Fruit fly (Drosophila melanogaster) whole organism, embryonic: ENCODE results near the gene Cep290.
A peak's percentile ranks its signal among the peaks of the same experiment; 100 is the strongest.

Source experiments
- Atf6 ChIP-seq: fragments of 200-800 bp; sonication (Bioruptor generic); IDR thresholded peaks from 2 replicates; pipeline ENCODE4 v1.3.6; 2022; ENCODE audit warnings: missing biosample characterization, missing genetic modification characterization
- B-H2 ChIP-seq: fragments of 200-800 bp; sonication (Bioruptor generic); optimal IDR thresholded peaks from 2 replicates; lab custom pipeline; 2018; ENCODE audit warnings: missing biosample characterization, mild to moderate bottlenecking, missing genetic modification characterization
- BtbVII ChIP-seq: fragments of 200-800 bp; sonication (Bioruptor generic); optimal IDR thresholded peaks from 3 replicates; lab custom pipeline; 2017; ENCODE audit warnings: missing biosample characterization, mild to moderate bottlenecking, missing genetic modification characterization
- C15 ChIP-seq: fragments of 200-800 bp; sonication (Bioruptor generic); IDR thresholded peaks from 3 replicates; pipeline ENCODE4 v1.3.6; 2022; ENCODE audit warnings: missing biosample characterization, missing genetic modification characterization
- CG10267 ChIP-seq: fragments of 200-800 bp; sonication (Bioruptor generic); optimal IDR thresholded peaks from 2 replicates; lab custom pipeline; 2018; ENCODE audit warnings: missing biosample characterization, mild to moderate bottlenecking, missing genetic modification characterization, moderate library complexity
- CG10565 ChIP-seq: fragments of 200-800 bp; sonication (Bioruptor generic); optimal IDR thresholded peaks from 3 replicates; lab custom pipeline; 2016; ENCODE audit warnings: missing biosample characterization, mild to moderate bottlenecking, missing genetic modification characterization
- CG13296 ChIP-seq: fragments of 200-800 bp; sonication (Bioruptor generic); optimal IDR thresholded peaks from 3 replicates; lab custom pipeline; 2018; ENCODE audit warnings: missing biosample characterization, mild to moderate bottlenecking, missing genetic modification characterization
- CG13894 ChIP-seq: fragments of 200-800 bp; sonication (Bioruptor generic); optimal IDR thresholded peaks from 3 replicates; lab custom pipeline; 2018; ENCODE audit warnings: missing biosample characterization, mild to moderate bottlenecking, missing genetic modification characterization, moderate library complexity
- CG15696 ChIP-seq: fragments of 200-800 bp; sonication (Bioruptor generic); optimal IDR thresholded peaks from 2 replicates; lab custom pipeline; 2019; ENCODE audit warnings: missing biosample characterization, mild to moderate bottlenecking, missing genetic modification characterization, moderate library complexity
- CG1603 ChIP-seq: fragments of 200-800 bp; sonication (Bioruptor generic); optimal IDR thresholded peaks from 2 replicates; lab custom pipeline; 2019; ENCODE audit warnings: missing biosample characterization, mild to moderate bottlenecking, missing genetic modification characterization, moderate library complexity
- CG17612 ChIP-seq: fragments of 200-800 bp; sonication (Bioruptor generic); IDR thresholded peaks from 2 replicates; pipeline ENCODE4 v1.3.6; 2022; ENCODE audit warnings: missing biosample characterization, missing genetic modification characterization
- CG2678 ChIP-seq: fragments of 200-800 bp; sonication (Bioruptor generic); optimal IDR thresholded peaks from 3 replicates; lab custom pipeline; 2019; ENCODE audit warnings: missing biosample characterization, mild to moderate bottlenecking, missing genetic modification characterization, moderate library complexity
- CG2889 ChIP-seq: fragments of 200-800 bp; sonication (Bioruptor generic); IDR thresholded peaks from 3 replicates; pipeline ENCODE4 v1.3.6; 2022; ENCODE audit warnings: missing biosample characterization, missing genetic modification characterization
- CG34224 ChIP-seq: fragments of 200-800 bp; sonication (Bioruptor generic); IDR thresholded peaks from 3 replicates; pipeline ENCODE4 v1.3.6; 2022; ENCODE audit warnings: missing biosample characterization, missing genetic modification characterization; ENCODE audit not compliant: partially characterized antibody
- CG3995 ChIP-seq: fragments of 200-800 bp; sonication (Bioruptor generic); optimal IDR thresholded peaks from 3 replicates; lab custom pipeline; 2016; ENCODE audit warnings: missing biosample characterization, missing genetic modification characterization
- CG4854 ChIP-seq: fragments of 200-800 bp; sonication (Bioruptor generic); optimal IDR thresholded peaks from 2 replicates; lab custom pipeline; 2016; ENCODE audit warnings: missing biosample characterization, missing genetic modification characterization, inconsistent platforms
- CG6175 ChIP-seq: fragments of 200-800 bp; sonication (Bioruptor generic); IDR thresholded peaks from 3 replicates; pipeline ENCODE4 v1.3.6; 2022; ENCODE audit warnings: missing biosample characterization, missing genetic modification characterization
- CG6272 ChIP-seq: fragments of 200-800 bp; sonication (Bioruptor generic); IDR thresholded peaks from 2 replicates; pipeline ENCODE4 v1.3.6; 2022; ENCODE audit warnings: missing biosample characterization, missing genetic modification characterization
- CG6689 ChIP-seq: fragments of 200-800 bp; sonication (Bioruptor generic); IDR thresholded peaks from 2 replicates; pipeline ENCODE4 v1.3.6; 2022; ENCODE audit warnings: missing biosample characterization, missing genetic modification characterization
- CG7839 ChIP-seq: fragments of 200-800 bp; sonication (Bioruptor generic); optimal IDR thresholded peaks from 3 replicates; lab custom pipeline; 2018; ENCODE audit warnings: missing biosample characterization, mild to moderate bottlenecking, missing genetic modification characterization, moderate library complexity
- D ChIP-seq, 2 experiments: fragments of 200-800 bp in 1 of 2; fragments of >200 bp in 1 of 2; sonication (Bioruptor generic) in 1 of 2; optimal IDR thresholded peaks; 2 replicates in 1 of 2; 3 replicates in 1 of 2; lab custom pipeline; 2017; ENCODE audit warnings: mild to moderate bottlenecking in 1 of 2, missing biosample characterization in 1 of 2, missing genetic modification characterization in 1 of 2, missing genetic modification reagents in 1 of 2
- Ets65A ChIP-seq: fragments of 200-800 bp; sonication (Bioruptor generic); peaks from one replicate; lab custom pipeline; 2016; ENCODE audit warnings: missing biosample characterization, missing genetic modification characterization
- GATAe ChIP-seq: fragments of 200-800 bp; sonication (Bioruptor generic); conservative IDR thresholded peaks from 2 replicates; pipeline ENCODE4 v1.3.6; 2022; ENCODE audit warnings: missing biosample characterization, missing genetic modification characterization
- H2.0 ChIP-seq: fragments of 200-800 bp; sonication (Bioruptor generic); IDR thresholded peaks from 2 replicates; pipeline ENCODE4 v1.3.6; 2022; ENCODE audit warnings: missing biosample characterization, missing genetic modification characterization
- HLH4C ChIP-seq: fragments of 200-800 bp; sonication (Bioruptor generic); IDR thresholded peaks from 3 replicates; pipeline ENCODE4 v1.3.6; 2022; ENCODE audit warnings: missing biosample characterization, missing genetic modification characterization; ENCODE audit not compliant: partially characterized antibody
- Lhr ChIP-seq: fragments of 200-800 bp; sonication (Bioruptor generic); optimal IDR thresholded peaks from 3 replicates; lab custom pipeline; 2017; ENCODE audit warnings: mild to moderate bottlenecking, missing biosample characterization, missing genetic modification reagents, missing genetic modification characterization
- TFAM ChIP-seq: fragments of 200-800 bp; sonication (Bioruptor generic); optimal IDR thresholded peaks from 2 replicates; lab custom pipeline; 2017; ENCODE audit warnings: missing biosample characterization, missing genetic modification characterization, inconsistent platforms
- Usf ChIP-seq: fragments of 200-800 bp; sonication (Bioruptor generic); optimal IDR thresholded peaks from 2 replicates; lab custom pipeline; 2017; ENCODE audit warnings: missing genotype, missing biosample characterization, missing genetic modification characterization
- amos ChIP-seq: fragments of 200-800 bp; sonication (Bioruptor generic); IDR thresholded peaks from 2 replicates; pipeline ENCODE4 v1.3.6; 2022; ENCODE audit warnings: missing biosample characterization, missing genetic modification characterization; ENCODE audit not compliant: partially characterized antibody
- ase ChIP-seq: fragments of 200-800 bp; sonication (Bioruptor generic); IDR thresholded peaks from 3 replicates; pipeline ENCODE4 v1.3.6; 2022; ENCODE audit warnings: missing biosample characterization, missing genetic modification characterization
- dan ChIP-seq: fragments of 200-800 bp; sonication (Bioruptor generic); IDR thresholded peaks from 2 replicates; pipeline ENCODE4 v1.3.6; 2022; ENCODE audit warnings: missing biosample characterization, missing genetic modification characterization
- dmrt11E ChIP-seq: fragments of 200-800 bp; sonication (Bioruptor generic); optimal IDR thresholded peaks from 3 replicates; lab custom pipeline; 2018; ENCODE audit warnings: missing biosample characterization, mild to moderate bottlenecking, missing genetic modification characterization, moderate library complexity
- hb ChIP-seq: fragments of 200-800 bp; sonication (Bioruptor generic); IDR thresholded peaks from 3 replicates; pipeline ENCODE4 v1.3.6; 2022; ENCODE audit warnings: missing biosample characterization, missing genetic modification characterization; ENCODE audit not compliant: partially characterized antibody
- ind ChIP-seq: fragments of 200-800 bp; sonication (Bioruptor generic); optimal IDR thresholded peaks from 3 replicates; lab custom pipeline; 2016; ENCODE audit warnings: missing biosample characterization, missing genetic modification characterization
- mirr ChIP-seq: fragments of 200-800 bp; sonication (Bioruptor generic); optimal IDR thresholded peaks from 3 replicates; lab custom pipeline; 2018; ENCODE audit warnings: missing biosample characterization, mild to moderate bottlenecking, missing genetic modification characterization
- mld ChIP-seq: fragments of 200-800 bp; sonication (Bioruptor generic); IDR thresholded peaks from 3 replicates; pipeline ENCODE4 v1.3.6; 2022; ENCODE audit warnings: missing biosample characterization, missing genetic modification characterization; ENCODE audit not compliant: partially characterized antibody
- nau ChIP-seq: fragments of 200-800 bp; sonication (Bioruptor generic); optimal IDR thresholded peaks from 3 replicates; lab custom pipeline; 2017; ENCODE audit warnings: missing biosample characterization, mild to moderate bottlenecking, missing genetic modification characterization, missing genetic modification reagents
- nerfin-1 ChIP-seq: fragments of 200-800 bp; sonication (Bioruptor generic); optimal IDR thresholded peaks from 3 replicates; lab custom pipeline; 2019; ENCODE audit warnings: missing biosample characterization, mild to moderate bottlenecking, missing genetic modification characterization, moderate library complexity
- nom ChIP-seq: fragments of 200-800 bp; sonication (Bioruptor generic); optimal IDR thresholded peaks from 2 replicates; lab custom pipeline; 2017; ENCODE audit warnings: missing biosample characterization, missing genetic modification characterization, mild to moderate bottlenecking, moderate library complexity, missing genetic modification reagents
- otp ChIP-seq: fragments of 200-800 bp; sonication (Bioruptor generic); IDR thresholded peaks from 3 replicates; pipeline ENCODE4, ENCODE4 v1.3.6; 2022; ENCODE audit warnings: missing biosample characterization, missing genetic modification characterization
- p53 ChIP-seq: fragments of 200-800 bp; sonication (Bioruptor generic); optimal IDR thresholded peaks from 2 replicates; lab custom pipeline; 2016; ENCODE audit warnings: missing biosample characterization, missing genetic modification characterization
- pzg ChIP-seq: fragments of 200-800 bp; sonication (Bioruptor generic); optimal IDR thresholded peaks from 3 replicates; lab custom pipeline; 2018; ENCODE audit warnings: missing biosample characterization, mild to moderate bottlenecking, missing genetic modification characterization, moderate library complexity
- sens ChIP-seq: fragments of 200-800 bp; sonication (Bioruptor generic); peaks from one replicate; lab custom pipeline; 2016; ENCODE audit warnings: missing biosample characterization, missing genetic modification characterization
- slp2 ChIP-seq: fragments of 200-800 bp; sonication (Bioruptor generic); optimal IDR thresholded peaks from 2 replicates; lab custom pipeline; 2016; ENCODE audit warnings: missing biosample characterization, missing genetic modification characterization
- tio ChIP-seq: fragments of 200-800 bp; sonication (Bioruptor generic); optimal IDR thresholded peaks from 2 replicates; lab custom pipeline; 2017; ENCODE audit warnings: missing biosample characterization, missing genetic modification characterization, inconsistent platforms
- trh ChIP-seq: fragments of 200-800 bp; sonication (Bioruptor generic); optimal IDR thresholded peaks from 2 replicates; lab custom pipeline; 2016; ENCODE audit warnings: missing biosample characterization, missing genetic modification characterization

The Cep290 gene

dm6 chr3L:832897-833857, 10.5 kb upstream of the Cep290 start, which contains the start of gene Sf3b3 (continued):
- TF ChIP-seq CG13894 (tag; lab: Kevin White, UChicago) = peak; percentile 28
- no peak for TF ChIP-seq TFAM (GFP tag; lab: Kevin White, UChicago)
- TF ChIP-seq sens (GFP tag; lab: Kevin White, UChicago) = peak; percentile 91
- peak; percentile 21 for TF ChIP-seq CG7839
- TF ChIP-seq nom (GFP tag; lab: Kevin White, UChicago) = peak; percentile 68
- peak; percentile 49 for TF ChIP-seq pzg

- no peak for TF ChIP-seq CG15696 (tag; lab: Kevin White, UChicago)
- no peak for TF ChIP-seq C15 (GFP tag; lab: Robert Waterston, UW)
- no peak for TF ChIP-seq H2.0 (GFP tag; lab: Robert Waterston, UW)
- TF ChIP-seq dmrt11E (tag; lab: Kevin White, UChicago) = no peak
- no peak for TF ChIP-seq ase
- TF ChIP-seq hb (GFP tag; lab: Robert Waterston, UW) = no peak
- no peak for TF ChIP-seq p53 (GFP tag; lab: Kevin White, UChicago)
- peak; percentile 37; the same call in 2 of the 3 replicates for TF ChIP-seq HLH4C (GFP tag; lab: Robert Waterston, UW)
- no peak for TF ChIP-seq tio (GFP tag; lab: Kevin White, UChicago)
- TF ChIP-seq mld (GFP tag; lab: Robert Waterston, UW) = no peak
- no peak for TF ChIP-seq Ets65A (GFP tag; lab: Kevin White, UChicago)
- no peak for TF ChIP-seq CG17612 (GFP tag; lab: Robert Waterston, UW)
- TF ChIP-seq CG13296 (GFP tag; lab: Kevin White, UChicago) = no peak
- no peak for TF ChIP-seq Lhr (GFP tag; lab: Kevin White, UChicago)
- TF ChIP-seq slp2 (GFP tag; lab: Kevin White, UChicago) = no peak
- no peak for TF ChIP-seq BtbVII (GFP tag; lab: Kevin White, UChicago)
- TF ChIP-seq CG10267 (tag; lab: Kevin White, UChicago) = peak; percentile 91
- no peak for TF ChIP-seq sens (GFP tag; lab: Kevin White, UChicago)
- no peak for TF ChIP-seq CG2889 (GFP tag; lab: Robert Waterston, UW)
- no peak for TF ChIP-seq mirr (GFP tag; lab: Kevin White, UChicago)
- peak; percentile 89 for TF ChIP-seq CG3995
- no peak for TF ChIP-seq D (optimal IDR thresholded peaks at IDR 0.05; lab: Kevin White, UChicago)
- TF ChIP-seq D (GFP tag; optimal IDR thresholded peaks at IDR 0.05; lab: Kevin White, UChicago) = no peak
- TF ChIP-seq Usf (GFP tag; lab: Kevin White, UChicago) = no peak
- no peak for TF ChIP-seq CG4854
- no peak for TF ChIP-seq CG6689
- TF ChIP-seq CG6175 = no peak
- TF ChIP-seq CG6272 = no peak
- TF ChIP-seq amos (GFP tag; lab: Robert Waterston, UW) = peak; percentile 60; the same call in 1 of the 2 replicates
- peak; percentile 23 for TF ChIP-seq CG1603 (tag; lab: Kevin White, UChicago)
- TF ChIP-seq nerfin-1 (tag; lab: Kevin White, UChicago) = no peak
- TF ChIP-seq nau = no peak
- TF ChIP-seq ind (GFP tag; lab: Kevin White, UChicago) = no peak
- TF ChIP-seq CG10565 (GFP tag; lab: Kevin White, UChicago) = no peak
- no peak for TF ChIP-seq otp
- no peak for TF ChIP-seq trh (GFP tag; lab: Kevin White, UChicago)
- TF ChIP-seq B-H2 (GFP tag; lab: Kevin White, UChicago) = no peak
- TF ChIP-seq CG34224 (GFP tag; lab: Robert Waterston, UW) = peak; percentile 19; the same call in 2 of the 3 replicates
- TF ChIP-seq CG2678 (tag; lab: Kevin White, UChicago) = no peak
- TF ChIP-seq dan (GFP tag; lab: Robert Waterston, UW) = no peak
- TF ChIP-seq Atf6 = no peak
- no peak for TF ChIP-seq GATAe (GFP tag; lab: Robert Waterston, UW)
Measured at dm6 chr3L:833878-834277, 9.8 kb upstream of the Cep290 start, which contains the start of gene CG42553. Gene CG42553 (plus strand): TSS chr3L:834093.
